Fruit fly (Drosophila melanogaster) whole organism, adult: ENCODE measurements around the gene CG17321.

Experiments
- CG11617 ChIP-seq: fragments of 200-800 bp; sonication (Bioruptor generic); optimal IDR thresholded peaks from 2 replicates; lab custom pipeline; 2017; ENCODE audit warnings: mild to moderate bottlenecking, missing biosample characterization, missing genetic modification reagents, missing genetic modification characterization
- CG12768 ChIP-seq: fragments of 200-800 bp; sonication (Bioruptor generic); optimal IDR thresholded peaks from 2 replicates; lab custom pipeline; 2017; ENCODE audit warnings: missing biosample characterization, missing genetic modification characterization, mild to moderate bottlenecking, moderate library complexity, missing genetic modification reagents
- CG14711 ChIP-seq: fragments of 200-800 bp; sonication (Bioruptor generic); optimal IDR thresholded peaks from 2 replicates; lab custom pipeline; 2018; ENCODE audit warnings: missing biosample characterization, mild to moderate bottlenecking, missing genetic modification characterization, moderate library complexity
- CG1620 ChIP-seq: fragments of 200-800 bp; sonication (Bioruptor generic); optimal IDR thresholded peaks from 2 replicates; lab custom pipeline; 2016; ENCODE audit warnings: missing biosample characterization, missing genetic modification characterization
- CG33017 ChIP-seq: fragments of 200-800 bp; sonication (Bioruptor generic); optimal IDR thresholded peaks from 2 replicates; lab custom pipeline; 2018; ENCODE audit warnings: missing biosample characterization, mild to moderate bottlenecking, missing genetic modification characterization, moderate library complexity
- CG5204 ChIP-seq: fragments of 200-800 bp; sonication (Bioruptor generic); optimal IDR thresholded peaks from 2 replicates; lab custom pipeline; 2016; ENCODE audit warnings: missing biosample characterization, missing genetic modification characterization
- CG7045 ChIP-seq: fragments of 200-800 bp; sonication (Bioruptor generic); optimal IDR thresholded peaks from 2 replicates; lab custom pipeline; 2017; ENCODE audit warnings: missing biosample characterization, mild to moderate bottlenecking, missing genetic modification characterization
- CG7101 ChIP-seq: fragments of 200-800 bp; sonication (Bioruptor generic); optimal IDR thresholded peaks from 2 replicates; lab custom pipeline; 2018; ENCODE audit warnings: missing biosample characterization, mild to moderate bottlenecking, missing genetic modification characterization, moderate library complexity
- Clk ChIP-seq: fragments of 200-800 bp; sonication (Bioruptor generic); optimal IDR thresholded peaks from 2 replicates; lab custom pipeline; 2017; ENCODE audit warnings: missing biosample characterization, missing genetic modification characterization
- Crg-1 ChIP-seq: fragments of 200-800 bp; sonication (Bioruptor generic); optimal IDR thresholded peaks from 2 replicates; lab custom pipeline; 2016; ENCODE audit warnings: missing biosample characterization, missing genetic modification characterization
- Hr96 ChIP-seq: fragments of 200-800 bp; sonication (Bioruptor generic); optimal IDR thresholded peaks from 2 replicates; lab custom pipeline; 2016; ENCODE audit warnings: missing biosample characterization, missing genetic modification characterization
- Mnt ChIP-seq: fragments of 200-800 bp; sonication (Bioruptor generic); optimal IDR thresholded peaks from 2 replicates; lab custom pipeline; 2016; ENCODE audit warnings: missing biosample characterization, mild to moderate bottlenecking, missing genetic modification characterization
- bab1 ChIP-seq: fragments of 200-800 bp; sonication (Bioruptor generic); optimal IDR thresholded peaks from 3 replicates; lab custom pipeline; 2019; ENCODE audit warnings: missing biosample characterization, mild to moderate bottlenecking, missing genetic modification characterization, moderate library complexity
- cic ChIP-seq: fragments of 200-800 bp; sonication (Bioruptor generic); optimal IDR thresholded peaks from 2 replicates; lab custom pipeline; 2017; ENCODE audit warnings: missing biosample characterization, mild to moderate bottlenecking, missing genetic modification characterization, moderate library complexity
- cnc ChIP-seq, 2 experiments: fragments of >200 bp; optimal IDR thresholded peaks; 2 replicates each; lab custom pipeline; 2017
- kay ChIP-seq: fragments of 200-800 bp; sonication (Bioruptor generic); peaks from one replicate; lab custom pipeline; 2016; ENCODE audit warnings: missing biosample characterization, missing genetic modification characterization, borderline replicate concordance
- ovo ChIP-seq: fragments of 200-800 bp; sonication (Bioruptor generic); optimal IDR thresholded peaks from 2 replicates; lab custom pipeline; 2016; ENCODE audit warnings: missing biosample characterization, missing genetic modification characterization
- pad ChIP-seq: fragments of 200-800 bp; sonication (Bioruptor generic); optimal IDR thresholded peaks from 3 replicates; lab custom pipeline; 2017; ENCODE audit warnings: missing biosample characterization, missing genetic modification characterization, mild to moderate bottlenecking, moderate library complexity, missing genetic modification reagents
- tj ChIP-seq: fragments of 200-800 bp; sonication (Bioruptor generic); optimal IDR thresholded peaks from 3 replicates; lab custom pipeline; 2017; ENCODE audit warnings: missing biosample characterization, mild to moderate bottlenecking, missing genetic modification characterization, moderate library complexity
- toe ChIP-seq: fragments of 200-800 bp; sonication (Bioruptor generic); optimal IDR thresholded peaks from 2 replicates; lab custom pipeline; 2016; ENCODE audit warnings: missing biosample characterization, missing genetic modification characterization

CG17321 gene

DNA sequence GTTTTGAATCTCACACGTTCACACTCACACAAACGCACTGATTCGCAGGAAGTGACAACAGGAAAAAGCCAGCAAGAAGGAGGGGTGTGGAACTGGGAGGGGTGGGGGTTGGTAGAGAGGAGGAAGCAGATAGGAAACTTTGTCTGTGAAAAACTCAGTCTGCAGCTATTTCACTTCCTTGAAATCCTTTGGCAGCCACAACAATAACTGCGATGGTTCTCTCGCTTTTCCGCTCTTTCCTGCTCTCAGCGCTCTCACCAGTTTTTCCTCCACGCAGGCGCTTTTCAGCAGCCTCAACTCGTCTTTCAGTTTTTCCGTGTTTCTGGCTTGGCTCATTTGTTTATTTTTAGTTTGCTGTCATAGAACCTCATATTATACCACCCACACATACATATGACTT lies 1.9 kb downstream of the CG17321 start:
- TF ChIP-seq Crg-1, result no peak
- peak; percentile 13 for TF ChIP-seq kay

DNA sequence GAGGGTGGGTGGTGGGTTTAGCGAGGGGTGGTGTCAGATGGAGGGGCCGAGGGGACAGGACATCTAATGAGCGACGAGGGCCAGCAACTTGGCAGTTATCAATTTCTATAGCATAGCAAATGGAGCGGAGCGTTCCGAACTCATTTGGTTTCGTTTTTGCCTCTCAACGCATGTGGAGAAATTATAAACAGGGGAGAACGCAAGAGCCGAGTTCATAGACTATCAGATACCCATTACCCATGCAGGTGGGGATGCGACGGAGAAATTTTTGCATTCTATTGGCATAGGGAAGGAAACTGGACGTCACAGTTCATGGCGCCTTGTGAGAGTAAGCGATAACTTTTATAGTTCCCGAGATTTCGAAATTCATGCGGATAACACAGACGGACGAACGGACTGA lies 7.3 kb downstream of the CG17321 start:
- TF ChIP-seq CG7101 (tag; lab: Kevin White, UChicago) (no peak), ovo (GFP tag; lab: Kevin White, UChicago) (no peak), kay (no peak), Hr96 (GFP tag; lab: Kevin White, UChicago) (no peak), cnc (optimal IDR thresholded peaks at IDR 0.05; lab: Kevin White, UChicago) (no peak), cic (GFP tag; lab: Kevin White, UChicago) (no peak), pad (GFP tag; lab: Kevin White, UChicago) (no peak), CG12768 (no peak), Clk (GFP tag; lab: Kevin White, UChicago) (no peak), CG33017 (no peak)

DNA sequence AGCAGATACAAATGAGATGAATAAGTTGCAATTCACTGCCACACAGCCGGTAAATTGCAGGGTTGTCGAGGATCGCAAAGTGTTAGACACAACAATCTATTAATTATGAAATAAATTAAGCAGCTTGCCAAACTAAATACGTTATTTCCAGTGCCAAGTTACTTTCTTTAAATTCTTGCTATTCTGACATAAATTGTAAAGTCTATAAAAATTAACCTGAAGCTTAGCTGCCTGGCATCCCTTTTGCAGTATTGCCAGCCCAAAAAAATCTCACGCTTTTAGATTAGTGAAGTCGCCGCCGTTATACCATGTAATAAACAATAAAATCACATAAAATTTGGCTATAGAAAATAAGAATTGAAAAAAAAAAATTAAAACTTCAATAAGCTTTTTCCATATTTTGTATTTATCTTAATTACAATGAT lies 12.7 kb downstream of the CG17321 start:
- TF ChIP-seq CG12768, result peak; percentile 95
- peak; percentile 80 for TF ChIP-seq Mnt (GFP tag; lab: Kevin White, UChicago)
- TF ChIP-seq toe (GFP tag; lab: Kevin White, UChicago), result peak; percentile 95
- peak; percentile 95 for TF ChIP-seq CG33017
- peak; percentile 52 for TF ChIP-seq cic (GFP tag; lab: Kevin White, UChicago)
- TF ChIP-seq bab1 (GFP tag; lab: Kevin White, UChicago), result peak; percentile 96
- TF ChIP-seq CG7101 (tag; lab: Kevin White, UChicago), result peak; percentile 95
- TF ChIP-seq CG5204, result peak; percentile 93
- peak; percentile 89 for TF ChIP-seq Crg-1
- peak; percentile 84 for TF ChIP-seq pad (GFP tag; lab: Kevin White, UChicago)
- TF ChIP-seq cnc (optimal IDR thresholded peaks at IDR 0.05; lab: Kevin White, UChicago), result peak; percentile 86 to 90
- peak; percentile 93 for TF ChIP-seq CG11617 (GFP tag; lab: Kevin White, UChicago)
- peak; percentile 84 for TF ChIP-seq Clk (GFP tag; lab: Kevin White, UChicago)
- TF ChIP-seq ovo (GFP tag; lab: Kevin White, UChicago), result peak; percentile 60
- TF ChIP-seq Hr96 (GFP tag; lab: Kevin White, UChicago), result peak; percentile 92
- TF ChIP-seq kay, result peak; percentile 95
- TF ChIP-seq CG1620 (GFP tag; lab: Kevin White, UChicago), result peak; percentile 91
- peak; percentile 99 for TF ChIP-seq CG14711
- peak; percentile 93 for TF ChIP-seq CG7045
- TF ChIP-seq tj (GFP tag; lab: Kevin White, UChicago), result peak; percentile 76

DNA sequence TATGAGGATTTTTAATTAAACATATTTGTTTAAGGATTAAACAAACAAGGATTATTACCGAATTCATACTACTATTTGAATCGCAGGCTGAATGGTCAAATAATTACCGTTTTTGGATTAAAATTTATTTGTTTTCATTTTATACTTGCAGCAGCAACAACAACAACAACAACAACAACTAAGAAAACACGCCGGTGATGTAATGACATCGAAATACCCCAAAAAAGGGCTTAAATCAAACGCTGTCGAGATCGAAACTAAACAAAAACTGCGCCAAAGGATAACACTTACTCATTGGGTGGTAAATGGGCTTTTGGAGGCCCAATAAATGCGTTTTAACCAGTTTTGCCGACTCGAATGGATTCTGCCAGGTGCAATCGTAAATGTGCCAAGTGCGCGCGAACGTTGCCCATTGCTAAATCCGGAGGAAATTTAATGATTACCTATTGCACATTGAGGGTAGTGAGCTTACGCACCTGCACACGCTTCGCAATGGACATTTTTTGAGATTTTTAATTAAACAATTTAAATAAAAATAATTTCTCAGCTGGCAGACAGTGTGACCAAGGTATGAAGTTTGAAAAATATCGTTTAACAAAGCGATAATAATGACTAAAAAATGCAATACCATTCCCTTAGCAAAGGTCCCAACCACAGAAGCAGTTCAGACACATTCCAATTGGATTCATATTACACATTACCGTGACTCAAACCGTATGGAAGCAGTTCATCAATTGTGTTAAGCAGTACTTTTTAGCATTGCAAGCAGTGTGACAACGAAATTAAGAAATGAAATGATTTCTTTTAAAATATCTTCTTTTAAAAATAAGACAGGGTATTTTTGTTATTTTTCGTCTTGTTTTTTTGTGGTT lies 13.9 kb downstream of the CG17321 start, which contains the start of the genes CG10602 and mRpL13:
TSS of gene CG10602 (minus strand) at position 588 of the 872 bp plus-strand sequence.
TSS of gene mRpL13 (minus strand) at position 588 of the 872 bp plus-strand sequence.
- peak; percentile 7 for TF ChIP-seq Mnt (GFP tag; lab: Kevin White, UChicago)
- TF ChIP-seq Hr96 (GFP tag; lab: Kevin White, UChicago), result no peak
- no peak for TF ChIP-seq CG7045
- TF ChIP-seq CG11617 (GFP tag; lab: Kevin White, UChicago), result no peak
- TF ChIP-seq CG7101 (tag; lab: Kevin White, UChicago), result no peak
- TF ChIP-seq CG1620 (GFP tag; lab: Kevin White, UChicago), result peak; percentile 10
- no peak for TF ChIP-seq pad (GFP tag; lab: Kevin White, UChicago)
- TF ChIP-seq kay, result peak; percentile 79
- TF ChIP-seq cic (GFP tag; lab: Kevin White, UChicago), result no peak
- TF ChIP-seq Clk (GFP tag; lab: Kevin White, UChicago), result no peak
- TF ChIP-seq CG12768, result no peak
- no peak for TF ChIP-seq tj (GFP tag; lab: Kevin White, UChicago)
- TF ChIP-seq cnc (optimal IDR thresholded peaks at IDR 0.05; lab: Kevin White, UChicago), result no peak
- no peak for TF ChIP-seq CG33017
- TF ChIP-seq CG5204, result no peak
- TF ChIP-seq Crg-1, result no peak
- no peak for TF ChIP-seq toe (GFP tag; lab: Kevin White, UChicago)
- TF ChIP-seq CG14711, result no peak
- peak; percentile 31 for TF ChIP-seq bab1 (GFP tag; lab: Kevin White, UChicago)
- TF ChIP-seq ovo (GFP tag; lab: Kevin White, UChicago), result no peak

DNA sequence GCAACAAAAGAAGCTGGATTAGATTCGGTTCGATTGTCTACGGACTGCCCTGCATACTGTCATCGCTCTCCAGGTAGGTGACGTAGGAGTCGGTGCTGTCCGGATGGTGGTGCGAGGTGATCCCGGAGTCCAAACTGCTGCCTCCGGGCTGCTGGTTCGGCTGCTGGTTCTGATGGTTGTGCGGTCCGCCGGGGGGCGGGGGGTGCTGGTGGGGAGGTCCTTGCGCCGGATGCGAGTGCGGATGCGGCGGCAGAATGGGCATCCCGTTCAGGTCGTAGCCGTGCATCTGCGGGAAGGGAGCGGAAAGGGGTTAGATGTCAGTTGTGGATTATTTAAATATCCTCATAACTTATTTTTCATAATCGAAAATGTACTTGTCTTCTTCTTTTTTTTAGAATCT lies 15.9 kb downstream of the CG17321 start:
- no peak for TF ChIP-seq Hr96 (GFP tag; lab: Kevin White, UChicago)
- no peak for TF ChIP-seq CG5204
- no peak for TF ChIP-seq CG7045
- no peak for TF ChIP-seq CG12768
- no peak for TF ChIP-seq kay
- TF ChIP-seq tj (GFP tag; lab: Kevin White, UChicago), result no peak
- no peak for TF ChIP-seq cnc (optimal IDR thresholded peaks at IDR 0.05; lab: Kevin White, UChicago)
- no peak for TF ChIP-seq toe (GFP tag; lab: Kevin White, UChicago)
- TF ChIP-seq CG7101 (tag; lab: Kevin White, UChicago), result no peak
- no peak for TF ChIP-seq Clk (GFP tag; lab: Kevin White, UChicago)
- TF ChIP-seq CG11617 (GFP tag; lab: Kevin White, UChicago), result no peak
- TF ChIP-seq bab1 (GFP tag; lab: Kevin White, UChicago), result no peak
- TF ChIP-seq ovo (GFP tag; lab: Kevin White, UChicago), result no peak
- TF ChIP-seq CG1620 (GFP tag; lab: Kevin White, UChicago), result no peak
- no peak for TF ChIP-seq Crg-1
- TF ChIP-seq CG33017, result no peak
- no peak for TF ChIP-seq pad (GFP tag; lab: Kevin White, UChicago)
- no peak for TF ChIP-seq cic (GFP tag; lab: Kevin White, UChicago)
- TF ChIP-seq CG14711, result no peak

DNA sequence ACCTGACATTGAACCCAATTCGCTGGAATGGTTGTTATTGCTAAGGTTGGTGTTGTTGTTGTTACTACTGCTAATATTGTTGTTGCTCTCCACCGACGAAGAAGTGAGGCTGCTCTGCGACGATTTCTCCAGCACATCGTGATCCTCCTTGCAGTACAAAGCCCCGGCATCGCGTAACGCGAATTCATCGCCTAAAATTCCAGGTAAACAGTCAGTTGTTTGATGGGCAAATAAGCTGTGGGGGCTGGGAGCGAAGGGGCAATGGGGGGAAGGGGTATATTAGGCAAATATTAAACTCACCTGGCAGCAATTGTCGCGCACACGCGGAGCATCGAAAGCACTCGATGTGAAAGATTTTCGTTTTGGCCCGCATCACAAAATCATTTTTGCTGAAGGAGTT lies 19.1 kb downstream of the CG17321 start:
- TF ChIP-seq cnc (optimal IDR thresholded peaks at IDR 0.05; lab: Kevin White, UChicago) (no peak), CG5204 (no peak), CG11617 (GFP tag; lab: Kevin White, UChicago) (no peak), kay (no peak), Hr96 (GFP tag; lab: Kevin White, UChicago) (no peak), toe (GFP tag; lab: Kevin White, UChicago) (no peak), CG33017 (no peak), Mnt (GFP tag; lab: Kevin White, UChicago) (no peak), CG12768 (no peak), cic (GFP tag; lab: Kevin White, UChicago) (no peak), Crg-1 (no peak), CG7045 (no peak), pad (GFP tag; lab: Kevin White, UChicago) (no peak), CG14711 (no peak), tj (GFP tag; lab: Kevin White, UChicago) (no peak), CG7101 (tag; lab: Kevin White, UChicago) (no peak), CG1620 (GFP tag; lab: Kevin White, UChicago) (no peak), ovo (GFP tag; lab: Kevin White, UChicago) (no peak), Clk (GFP tag; lab: Kevin White, UChicago) (no peak), bab1 (GFP tag; lab: Kevin White, UChicago) (no peak)
